Worm (Caenorhabditis elegans) whole organism, late embryonic: ENCODE data around the gene fbxc-36.

Experiments
- Y22D7AL.16 ChIP-seq: sonication (generic microtip); optimal IDR thresholded peaks from 2 replicates; lab custom pipeline; 2016; ENCODE audit warnings: missing genetic modification characterization, missing compliant biosample characterization
- ama-1 ChIP-seq: fragments of 150-350 bp; optimal IDR thresholded peaks from 2 replicates; lab custom pipeline; 2014
- ceh-14 ChIP-seq: sonication (generic microtip); optimal IDR thresholded peaks from 2 replicates; lab custom pipeline; 2016; ENCODE audit warnings: missing genotype, missing genetic modification characterization, missing compliant biosample characterization
- ceh-30 ChIP-seq: fragments of 150-350 bp; optimal IDR thresholded peaks from 2 replicates; lab custom pipeline; 2014; ENCODE audit warnings: missing biosample characterization, missing genetic modification characterization
- ceh-31 ChIP-seq: sonication (generic microtip); optimal IDR thresholded peaks from 2 replicates; lab custom pipeline; 2016; ENCODE audit warnings: missing genetic modification characterization, missing compliant biosample characterization
- ceh-48 ChIP-seq: sonication (generic microtip); optimal IDR thresholded peaks from 2 replicates; lab custom pipeline; 2016; ENCODE audit warnings: missing genetic modification characterization, inconsistent platforms, missing compliant biosample characterization
- fkh-10 ChIP-seq: fragments of 150-350 bp; optimal IDR thresholded peaks from 2 replicates; lab custom pipeline; 2014; ENCODE audit warnings: missing biosample characterization, missing genetic modification reagents, missing genetic modification characterization
- hlh-15 ChIP-seq: sonication (generic microtip); optimal IDR thresholded peaks from 2 replicates; lab custom pipeline; 2016; ENCODE audit warnings: missing genetic modification characterization, missing compliant biosample characterization
- pha-4 ChIP-seq: fragments of 150-350 bp; optimal IDR thresholded peaks from 2 replicates; lab custom pipeline; 2018; ENCODE audit warnings: missing biosample characterization, missing genetic modification reagents, missing genetic modification characterization
- syd-9 ChIP-seq: sonication (generic microtip); optimal IDR thresholded peaks from 2 replicates; lab custom pipeline; 2016; ENCODE audit warnings: mild to moderate bottlenecking, missing genetic modification characterization, moderate library complexity, missing compliant biosample characterization
- tbx-2 ChIP-seq: sonication (generic microtip); optimal IDR thresholded peaks from 2 replicates; lab custom pipeline; 2016; ENCODE audit warnings: missing genetic modification characterization, missing compliant biosample characterization
- unc-55 ChIP-seq: sonication (generic microtip); optimal IDR thresholded peaks from 2 replicates; lab custom pipeline; 2017; ENCODE audit warnings: missing biosample characterization, missing genetic modification reagents, missing genetic modification characterization

DNA sequence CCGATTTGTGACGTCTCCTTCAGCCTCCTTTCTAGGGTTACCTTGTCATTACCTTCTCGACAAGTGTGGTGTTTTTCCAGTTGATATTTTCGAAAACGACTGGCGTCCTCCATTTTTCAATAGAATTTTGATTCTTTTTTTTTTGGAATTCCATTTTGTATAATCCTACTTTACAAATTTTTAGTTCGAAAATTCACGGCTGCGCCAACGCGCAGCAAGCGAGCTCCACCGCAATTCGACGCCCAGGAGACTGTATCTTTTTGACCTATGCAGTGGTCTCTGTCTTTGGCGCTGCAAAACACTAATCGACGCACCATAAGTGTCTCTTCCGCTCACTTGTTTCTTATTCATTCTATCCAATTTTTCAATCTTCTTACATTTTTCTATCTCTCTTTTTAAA is 50.5 kb downstream of the fbxc-36 start, which contains the start of gene fbxc-42:
- no peak for TF ChIP-seq unc-55
- no peak for TF ChIP-seq Y22D7AL.16
- no peak for TF ChIP-seq tbx-2
- TF ChIP-seq syd-9 (tag; lab: Kevin White, UChicago): no peak
- no peak for TF ChIP-seq ceh-14
- TF ChIP-seq ceh-31 (tag; lab: Kevin White, UChicago): no peak
- no peak for TF ChIP-seq fkh-10 (GFP tag; lab: Kevin White, UChicago)
- no peak for TF ChIP-seq hlh-15 (tag; lab: Kevin White, UChicago)
- no peak for TF ChIP-seq ceh-30
- no peak for TF ChIP-seq ama-1
- no peak for TF ChIP-seq ceh-48 (tag; lab: Kevin White, UChicago)
- no peak for TF ChIP-seq pha-4 (tag; lab: Kevin White, UChicago)
